Worm (Caenorhabditis elegans) whole organism, dauer: Measurements from ENCODE around the gene F35D2.6.

Source experiments
- unc-62 ChIP-seq: sonication (generic microtip); optimal IDR thresholded peaks from 2 replicates; lab custom pipeline; 2017; ENCODE audit warnings: missing biosample characterization, missing genetic modification reagents, missing genetic modification characterization

Gene F35D2.6

ce11 chrII:7599357-7599756 is 21.8 kb downstream of the F35D2.6 start, which contains the start of gene npp-21:
Gene npp-21 (plus strand): TSS chrII:7599657.
- TF ChIP-seq unc-62, result no peak

- TF ChIP-seq unc-62, result no peak
Observed at ce11 chrII:7605306-7605705, 27.8 kb downstream of the F35D2.6 start, which contains the start of gene osm-8. Gene osm-8 (minus strand): TSS chrII:7605406.

ce11 chrII:7607953-7608352 is 30.4 kb downstream of the F35D2.6 start, which contains the start of gene lips-17:
Gene lips-17 (plus strand): TSS chrII:7608253.
- TF ChIP-seq unc-62, result no peak

- TF ChIP-seq unc-62, result no peak
Observed at ce11 chrII:7613241-7613782, 35.8 kb downstream of the F35D2.6 start, which contains the start of the genes oig-4 and R07G3.7. Gene oig-4 (plus strand): TSS chrII:7613541. Gene R07G3.7 (minus strand): TSS chrII:7613732.

ce11 chrII:7614334-7614733 is 36.8 kb downstream of the F35D2.6 start:
- TF ChIP-seq unc-62, result no peak

- TF ChIP-seq unc-62, result no peak
Observed at ce11 chrII:7615318-7615891, 37.9 kb downstream of the F35D2.6 start.

ce11 chrII:7616141-7616540 is 38.6 kb downstream of the F35D2.6 start, which contains the start of gene cdc-42:
Gene cdc-42 (plus strand): TSS chrII:7616452.
- TF ChIP-seq unc-62, result no peak

- no peak for TF ChIP-seq unc-62
Observed at ce11 chrII:7618212-7618611, 40.7 kb downstream of the F35D2.6 start.

- TF ChIP-seq unc-62, result no peak
Observed at ce11 chrII:7620413-7620812, 42.9 kb downstream of the F35D2.6 start, which contains the start of gene R07G3.8. Gene R07G3.8 (minus strand): TSS chrII:7620513.

ce11 chrII:7621513-7621912 is 44.0 kb downstream of the F35D2.6 start:
- TF ChIP-seq unc-62, result no peak

- TF ChIP-seq unc-62, result no peak
Observed at ce11 chrII:7623466-7623865, 46.0 kb downstream of the F35D2.6 start.

ce11 chrII:7624272-7624671 is 46.8 kb downstream of the F35D2.6 start:
- no peak for TF ChIP-seq unc-62

ce11 chrII:7624995-7625394 is 47.5 kb downstream of the F35D2.6 start:
- TF ChIP-seq unc-62, result no peak

- no peak for TF ChIP-seq unc-62
Observed at ce11 chrII:7628640-7629039, 51.1 kb downstream of the F35D2.6 start.
